Worm (Caenorhabditis elegans) whole organism, L1 larva: ENCODE measurements around the gene cul-5.

Experiments used
- alr-1 ChIP-seq: fragments of 200-800 bp; sonication (Bioruptor generic); optimal IDR thresholded peaks from 2 replicates; lab custom pipeline; 2018; ENCODE audit warnings: borderline replicate concordance, mild to moderate bottlenecking, missing genetic modification characterization, missing compliant biosample characterization
- fos-1 ChIP-seq: fragments of 150-350 bp; optimal IDR thresholded peaks from 2 replicates; lab custom pipeline; 2014; ENCODE audit warnings: missing biosample characterization, missing genetic modification characterization
- lin-13 ChIP-seq: fragments of 150-350 bp; optimal IDR thresholded peaks from 2 replicates; lab custom pipeline; 2014; ENCODE audit warnings: missing biosample characterization, missing genetic modification reagents, missing genetic modification characterization
- lin-39 ChIP-seq: fragments of 150-350 bp; optimal IDR thresholded peaks from 2 replicates; lab custom pipeline; 2014; ENCODE audit warnings: missing biosample characterization, missing genetic modification reagents, missing genetic modification characterization
- nhr-11 ChIP-seq: fragments of 150-350 bp; optimal IDR thresholded peaks from 2 replicates; lab custom pipeline; 2014; ENCODE audit warnings: missing biosample characterization, missing genetic modification characterization
- nhr-19 ChIP-seq: fragments of 200-800 bp; sonication (Bioruptor generic); conservative IDR thresholded peaks from 2 replicates; pipeline ENCODE4 v1.3.6; 2022; ENCODE audit warnings: missing genetic modification characterization, missing compliant biosample characterization
- nhr-28 ChIP-seq: fragments of 150-350 bp; optimal IDR thresholded peaks from 2 replicates; lab custom pipeline; 2014; ENCODE audit warnings: missing biosample characterization, missing genetic modification characterization
- nhr-84 ChIP-seq: sonication (generic microtip); optimal IDR thresholded peaks from 2 replicates; lab custom pipeline; 2017; ENCODE audit warnings: missing biosample characterization, missing genetic modification characterization
- snpc-4 ChIP-seq: fragments of 150-350 bp; optimal IDR thresholded peaks from 2 replicates; lab custom pipeline; 2014; ENCODE audit warnings: missing biosample characterization, missing genetic modification characterization
- sox-4 ChIP-seq: sonication (generic microtip); optimal IDR thresholded peaks from 2 replicates; lab custom pipeline; 2016; ENCODE audit warnings: missing genetic modification characterization, missing compliant biosample characterization
- swsn-7 ChIP-seq: sonication (generic microtip); optimal IDR thresholded peaks from 2 replicates; lab custom pipeline; 2016; ENCODE audit warnings: missing genetic modification characterization, missing compliant biosample characterization

DNA sequence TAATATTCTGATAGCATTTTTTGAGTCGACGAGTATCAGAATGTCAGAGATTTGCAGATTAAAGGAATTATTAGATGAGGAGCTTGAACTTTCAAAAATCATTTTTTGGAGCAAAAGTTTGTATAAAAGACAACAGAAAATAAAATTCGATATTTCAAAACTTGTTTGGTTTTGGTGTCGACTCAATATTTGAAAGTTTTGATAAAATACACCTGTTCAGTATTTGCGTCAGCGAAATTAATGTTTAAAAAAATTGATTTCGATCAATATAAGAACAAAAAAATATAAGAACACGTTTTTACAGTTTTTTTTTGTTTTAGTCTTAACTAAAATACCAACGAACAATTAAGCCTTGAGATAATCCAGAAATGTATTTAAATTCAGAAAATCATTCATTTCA, 41.3 kb downstream of the cul-5 start, which contains the start of gene C12D8.13:
- TF ChIP-seq nhr-84: no peak
- TF ChIP-seq alr-1 (tag; lab: Kevin White, UChicago): no peak
- TF ChIP-seq nhr-28 (tag; lab: Kevin White, UChicago): no peak
- no peak for TF ChIP-seq swsn-7 (tag; lab: Kevin White, UChicago)
- TF ChIP-seq lin-13 (GFP tag; lab: Kevin White, UChicago): no peak
- TF ChIP-seq lin-39 (tag; lab: Kevin White, UChicago): no peak
- no peak for TF ChIP-seq sox-4
- TF ChIP-seq snpc-4 (tag; lab: Kevin White, UChicago): no peak
- TF ChIP-seq nhr-11 (tag; lab: Kevin White, UChicago): no peak
- no peak for TF ChIP-seq fos-1 (tag; lab: Kevin White, UChicago)
- TF ChIP-seq nhr-19 (GFP tag; lab: Robert Waterston, UW): no peak
